Fruit fly (Drosophila melanogaster) whole organism, embryonic: ENCODE measurements around the gene Esyt2.

Experiments used
- Blimp-1 ChIP-seq: fragments of 200-800 bp; sonication (Bioruptor generic); optimal IDR thresholded peaks from 3 replicates; lab custom pipeline; 2018; ENCODE audit warnings: missing biosample characterization, missing genetic modification characterization, mild to moderate bottlenecking, moderate library complexity, missing genetic modification reagents
- CG1024 ChIP-seq: fragments of 200-800 bp; sonication (Bioruptor generic); IDR thresholded peaks from 2 replicates; pipeline ENCODE4 v1.3.6; 2022; ENCODE audit warnings: missing biosample characterization, missing genetic modification characterization
- CG10274 ChIP-seq: fragments of 200-800 bp; sonication (Bioruptor generic); optimal IDR thresholded peaks from 3 replicates; lab custom pipeline; 2017; ENCODE audit warnings: missing biosample characterization, mild to moderate bottlenecking, missing genetic modification characterization
- CG10431 ChIP-seq: fragments of 200-800 bp; sonication (Bioruptor generic); optimal IDR thresholded peaks from 3 replicates; lab custom pipeline; 2018; ENCODE audit warnings: missing biosample characterization, mild to moderate bottlenecking, missing genetic modification characterization
- CG11560 ChIP-seq: fragments of 200-800 bp; sonication (Bioruptor generic); IDR thresholded peaks from 3 replicates; pipeline ENCODE4 v1.3.6; 2022; ENCODE audit warnings: missing biosample characterization, missing genetic modification characterization
- CG1233 ChIP-seq: fragments of 200-800 bp; sonication (Bioruptor generic); optimal IDR thresholded peaks from 4 replicates; lab custom pipeline; 2018; ENCODE audit warnings: missing biosample characterization, mild to moderate bottlenecking, missing genetic modification characterization
- CG12769 ChIP-seq: fragments of 200-800 bp; sonication (Bioruptor generic); optimal IDR thresholded peaks from 2 replicates; lab custom pipeline; 2019; ENCODE audit warnings: missing biosample characterization, mild to moderate bottlenecking, missing genetic modification characterization, moderate library complexity
- CG13424 ChIP-seq: fragments of 200-800 bp; sonication (Bioruptor generic); optimal IDR thresholded peaks from 2 replicates; lab custom pipeline; 2019; ENCODE audit warnings: missing biosample characterization, mild to moderate bottlenecking, missing genetic modification characterization, moderate library complexity
- CG13894 ChIP-seq: fragments of 200-800 bp; sonication (Bioruptor generic); optimal IDR thresholded peaks from 3 replicates; lab custom pipeline; 2018; ENCODE audit warnings: missing biosample characterization, mild to moderate bottlenecking, missing genetic modification characterization, moderate library complexity
- CG15601 ChIP-seq: fragments of 200-800 bp; sonication (Bioruptor generic); optimal IDR thresholded peaks from 3 replicates; lab custom pipeline; 2019; ENCODE audit warnings: missing biosample characterization, mild to moderate bottlenecking, missing genetic modification characterization, moderate library complexity
- CG1602 ChIP-seq: fragments of 200-800 bp; sonication (Bioruptor generic); optimal IDR thresholded peaks from 3 replicates; lab custom pipeline; 2016; ENCODE audit warnings: missing biosample characterization, missing genetic modification characterization
- CG17829 ChIP-seq: fragments of 200-800 bp; optimal IDR thresholded peaks from 2 replicates; lab custom pipeline; 2019; ENCODE audit warnings: missing biosample characterization, mild to moderate bottlenecking, missing genetic modification characterization, moderate library complexity
- CG2202 ChIP-seq: fragments of 200-800 bp; sonication (Bioruptor generic); optimal IDR thresholded peaks from 2 replicates; lab custom pipeline; 2018; ENCODE audit warnings: missing biosample characterization, mild to moderate bottlenecking, missing genetic modification characterization
- CG31388 ChIP-seq: fragments of 200-800 bp; sonication (Bioruptor generic); optimal IDR thresholded peaks from 2 replicates; lab custom pipeline; 2016; ENCODE audit warnings: missing biosample characterization, missing genetic modification characterization
- CG32532 ChIP-seq: fragments of 200-800 bp; sonication (Bioruptor generic); IDR thresholded peaks from 2 replicates; pipeline ENCODE4 v1.3.6; 2022; ENCODE audit warnings: missing biosample characterization, missing genetic modification characterization
- CG32772 ChIP-seq: fragments of 200-800 bp; sonication (Bioruptor generic); IDR thresholded peaks from 2 replicates; pipeline ENCODE4 v1.3.6; 2022; ENCODE audit warnings: missing biosample characterization, missing genetic modification characterization
- CG4404 ChIP-seq: fragments of 200-800 bp; sonication (Bioruptor generic); IDR thresholded peaks from 2 replicates; pipeline ENCODE4 v1.3.6; 2022; ENCODE audit warnings: missing biosample characterization, missing genetic modification characterization
- CG6175 ChIP-seq: fragments of 200-800 bp; sonication (Bioruptor generic); IDR thresholded peaks from 3 replicates; pipeline ENCODE4 v1.3.6; 2022; ENCODE audit warnings: missing biosample characterization, missing genetic modification characterization
- CG7963 ChIP-seq: fragments of 200-800 bp; sonication (Bioruptor generic); IDR thresholded peaks from 3 replicates; pipeline ENCODE4 v1.3.6; 2022; ENCODE audit warnings: missing biosample characterization, missing genetic modification characterization; ENCODE audit not compliant: partially characterized antibody
- CG9817 ChIP-seq: fragments of 200-800 bp; sonication (Bioruptor generic); optimal IDR thresholded peaks from 2 replicates; lab custom pipeline; 2018; ENCODE audit warnings: missing biosample characterization, mild to moderate bottlenecking, missing genetic modification characterization, moderate library complexity
- Dbx ChIP-seq: fragments of 200-800 bp; sonication (Bioruptor generic); IDR thresholded peaks from 3 replicates; pipeline ENCODE4 v1.3.6; 2022; ENCODE audit warnings: missing biosample characterization, missing genetic modification characterization
- Deaf1 ChIP-seq: fragments of 200-800 bp; optimal IDR thresholded peaks from 3 replicates; lab custom pipeline; 2019; ENCODE audit warnings: missing biosample characterization, mild to moderate bottlenecking, missing genetic modification characterization, moderate library complexity
- Fer1 ChIP-seq: fragments of 200-800 bp; sonication (Bioruptor generic); optimal IDR thresholded peaks from 2 replicates; lab custom pipeline; 2017; ENCODE audit warnings: missing biosample characterization, mild to moderate bottlenecking, missing genetic modification characterization
- H2.0 ChIP-seq: fragments of 200-800 bp; sonication (Bioruptor generic); IDR thresholded peaks from 2 replicates; pipeline ENCODE4 v1.3.6; 2022; ENCODE audit warnings: missing biosample characterization, missing genetic modification characterization
- HLH3B ChIP-seq: fragments of 200-800 bp; sonication (Bioruptor generic); IDR thresholded peaks from 2 replicates; pipeline ENCODE4 v1.3.6; 2022; ENCODE audit warnings: missing biosample characterization, missing genetic modification characterization
- Hey ChIP-seq: fragments of 200-800 bp; sonication (Bioruptor generic); optimal IDR thresholded peaks from 3 replicates; lab custom pipeline; 2018; ENCODE audit warnings: missing biosample characterization, mild to moderate bottlenecking, missing genetic modification characterization
- Med ChIP-seq: fragments of 200-800 bp; sonication (Bioruptor generic); peaks from one replicate; lab custom pipeline; 2016; ENCODE audit warnings: missing biosample characterization, missing genetic modification characterization, mild to moderate bottlenecking, inconsistent platforms, moderate library complexity
- Meics ChIP-seq: fragments of 200-800 bp; sonication (Bioruptor generic); optimal IDR thresholded peaks from 2 replicates; lab custom pipeline; 2017; ENCODE audit warnings: missing biosample characterization, mild to moderate bottlenecking, missing genetic modification characterization
- Scr ChIP-seq: fragments of 200-800 bp; sonication (Bioruptor generic); IDR thresholded peaks from 2 replicates; pipeline ENCODE4 v1.3.6; 2022; ENCODE audit warnings: missing biosample characterization, missing genetic modification characterization; ENCODE audit not compliant: partially characterized antibody
- Trl ChIP-seq, 3 experiments: fragments of >200 bp in 2 of 3; fragments of 200-800 bp in 1 of 3; sonication (Bioruptor generic) in 1 of 3; optimal IDR thresholded peaks; 2 replicates in 1 of 3; 3 replicates in 2 of 3; lab custom pipeline; 2016 to 2017; ENCODE audit warnings: missing biosample characterization in 1 of 3, missing genetic modification characterization in 1 of 3
- abd-A ChIP-seq: fragments of 200-800 bp; sonication (Bioruptor generic); optimal IDR thresholded peaks from 3 replicates; lab custom pipeline; 2019; ENCODE audit warnings: missing biosample characterization, mild to moderate bottlenecking, missing genetic modification characterization, moderate library complexity
- aop ChIP-seq: fragments of 200-800 bp; sonication (Bioruptor generic); IDR thresholded peaks from 2 replicates; pipeline ENCODE4 v1.3.6; 2022; ENCODE audit warnings: missing biosample characterization, missing genetic modification characterization
- bsh ChIP-seq, 2 experiments: fragments of 200-800 bp; sonication (Bioruptor generic); optimal IDR thresholded peaks; 2 replicates each; lab custom pipeline; 2017 to 2018; ENCODE audit warnings: mild to moderate bottlenecking in 2 of 2, missing biosample characterization in 2 of 2, missing genetic modification characterization in 2 of 2, moderate library complexity in 1 of 2
- btn ChIP-seq: fragments of 200-800 bp; sonication (Bioruptor generic); optimal IDR thresholded peaks from 2 replicates; lab custom pipeline; 2016; ENCODE audit warnings: missing biosample characterization, missing genetic modification characterization
- chif ChIP-seq, 2 experiments: fragments of 200-800 bp; sonication (Bioruptor generic); optimal IDR thresholded peaks; 3 replicates each; lab custom pipeline; 2016; ENCODE audit warnings: missing biosample characterization in 2 of 2, missing genetic modification characterization in 2 of 2
- chinmo ChIP-seq: fragments of 200-800 bp; sonication (Bioruptor generic); IDR thresholded peaks from 4 replicates; pipeline ENCODE4 v1.3.6; 2022; ENCODE audit warnings: missing biosample characterization, missing genetic modification characterization; ENCODE audit not compliant: partially characterized antibody
- chm ChIP-seq: fragments of 200-800 bp; sonication (Bioruptor generic); IDR thresholded peaks from 2 replicates; pipeline ENCODE4 v1.3.6; 2022; ENCODE audit warnings: missing biosample characterization, missing genetic modification characterization
- da ChIP-seq: fragments of 200-800 bp; sonication (Bioruptor generic); optimal IDR thresholded peaks from 2 replicates; lab custom pipeline; 2016; ENCODE audit warnings: missing biosample characterization, missing genetic modification characterization
- dmrt11E ChIP-seq: fragments of 200-800 bp; sonication (Bioruptor generic); optimal IDR thresholded peaks from 3 replicates; lab custom pipeline; 2018; ENCODE audit warnings: missing biosample characterization, mild to moderate bottlenecking, missing genetic modification characterization, moderate library complexity
- fd102C ChIP-seq: fragments of 200-800 bp; sonication (Bioruptor generic); optimal IDR thresholded peaks from 2 replicates; lab custom pipeline; 2018; ENCODE audit warnings: missing biosample characterization, mild to moderate bottlenecking, missing genetic modification characterization, moderate library complexity
- fd3F ChIP-seq: fragments of 200-800 bp; sonication (Bioruptor generic); optimal IDR thresholded peaks from 2 replicates; lab custom pipeline; 2018; ENCODE audit warnings: missing biosample characterization, mild to moderate bottlenecking, missing genetic modification characterization, moderate library complexity
- ftz-f1 ChIP-seq: fragments of 200-800 bp; sonication (Bioruptor generic); optimal IDR thresholded peaks from 2 replicates; lab custom pipeline; 2016; ENCODE audit warnings: missing biosample characterization, missing genetic modification characterization
- lab ChIP-seq: fragments of 200-800 bp; sonication (Bioruptor generic); optimal IDR thresholded peaks from 3 replicates; lab custom pipeline; 2017; ENCODE audit warnings: missing biosample characterization, missing genetic modification characterization, mild to moderate bottlenecking, moderate library complexity, missing genetic modification reagents
- nom ChIP-seq: fragments of 200-800 bp; sonication (Bioruptor generic); optimal IDR thresholded peaks from 2 replicates; lab custom pipeline; 2017; ENCODE audit warnings: missing biosample characterization, missing genetic modification characterization, mild to moderate bottlenecking, moderate library complexity, missing genetic modification reagents
- org-1 ChIP-seq: fragments of 200-800 bp; sonication (Bioruptor generic); optimal IDR thresholded peaks from 2 replicates; lab custom pipeline; 2017; ENCODE audit warnings: missing biosample characterization, missing genetic modification characterization
- phol ChIP-seq: fragments of 200-800 bp; sonication (Bioruptor generic); optimal IDR thresholded peaks from 3 replicates; lab custom pipeline; 2018; ENCODE audit warnings: missing biosample characterization, mild to moderate bottlenecking, missing genetic modification characterization, moderate library complexity
- scrt ChIP-seq: fragments of 200-800 bp; sonication (Bioruptor generic); optimal IDR thresholded peaks from 2 replicates; lab custom pipeline; 2018; ENCODE audit warnings: missing biosample characterization, mild to moderate bottlenecking, missing genetic modification characterization, moderate library complexity
- vvl ChIP-seq: fragments of 200-800 bp; sonication (Bioruptor generic); IDR thresholded peaks from 2 replicates; pipeline ENCODE4 v1.3.6; 2022; ENCODE audit warnings: missing biosample characterization, missing genetic modification characterization
- wor ChIP-seq: fragments of 200-800 bp; sonication (Bioruptor generic); IDR thresholded peaks from 2 replicates; pipeline ENCODE4 v1.3.6; 2022; ENCODE audit warnings: missing biosample characterization, missing genetic modification characterization
- z ChIP-seq: fragments of 200-800 bp; sonication (Bioruptor generic); IDR thresholded peaks from 3 replicates; pipeline ENCODE4 v1.3.6; 2022; ENCODE audit warnings: missing biosample characterization, missing genetic modification characterization

Esyt2 gene

DNA sequence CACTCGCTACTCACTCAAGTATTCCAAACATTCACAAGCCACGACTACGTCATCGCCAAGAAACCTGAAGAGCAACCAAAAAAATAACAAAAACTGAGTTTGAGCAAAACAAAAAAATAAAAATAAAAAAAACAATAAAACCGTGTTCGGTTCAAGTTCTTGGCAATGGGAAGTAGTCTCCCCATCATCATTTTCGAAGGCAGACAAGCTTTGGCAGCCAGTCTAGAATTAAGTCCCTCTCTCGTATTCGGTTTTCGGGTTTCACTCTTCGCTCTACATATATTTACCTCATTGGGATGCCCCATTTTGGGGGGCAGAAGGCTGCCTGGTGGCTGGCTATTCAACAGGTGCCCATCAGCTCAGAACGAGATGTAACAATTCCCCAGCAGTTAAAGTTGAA lies 5.3 kb downstream of the Esyt2 start (continued):
- TF ChIP-seq z (peak; percentile 70; the same call in 1 of the 3 replicates), da (GFP tag; lab: Kevin White, UChicago) (no peak), bsh (GFP tag; optimal IDR thresholded peaks at IDR 0.05; lab: Kevin White, UChicago) (peak in 1 of 2 experiments; percentile 25), CG31388 (GFP tag; lab: Kevin White, UChicago) (no peak), CG1602 (GFP tag; lab: Kevin White, UChicago) (no peak), Trl (optimal IDR thresholded peaks at IDR 0.05; lab: Kevin White, UChicago) (peak in 1 of 2 experiments; percentile 39), Trl (GFP tag; optimal IDR thresholded peaks at IDR 0.05; lab: Kevin White, UChicago) (no peak), btn (no peak), CG13894 (tag; lab: Kevin White, UChicago) (peak; percentile 77), CG32532 (peak; percentile 28; the same call in 1 of the 2 replicates), Med (GFP tag; lab: Kevin White, UChicago) (no peak), CG1024 (GFP tag; lab: Robert Waterston, UW) (no peak), H2.0 (GFP tag; lab: Robert Waterston, UW) (no peak), vvl (GFP tag; lab: Robert Waterston, UW) (0 out of 2 replicates have a peak, but pooled peaks have one; percentile 28), Deaf1 (tag; lab: Kevin White, UChicago) (peak; percentile 31), phol (no peak), abd-A (tag; lab: Kevin White, UChicago) (peak; percentile 89), CG1233 (GFP tag; lab: Kevin White, UChicago) (no peak), Blimp-1 (GFP tag; lab: Kevin White, UChicago) (no peak), CG2202 (tag; lab: Kevin White, UChicago) (no peak), ftz-f1 (GFP tag; lab: Kevin White, UChicago) (peak; percentile 20), chm (GFP tag; lab: Robert Waterston, UW) (no peak), Dbx (GFP tag; lab: Robert Waterston, UW) (0 out of 3 replicates have a peak, but pooled peaks have one; percentile 12), CG11560 (tag; lab: Robert Waterston, UW) (no peak), fd102C (GFP tag; lab: Kevin White, UChicago) (no peak), CG32772 (GFP tag; lab: Robert Waterston, UW) (no peak), CG12769 (tag; lab: Kevin White, UChicago) (peak; percentile 82), nom (peak; percentile 99), CG7963 (0 out of 3 replicates have a peak, but pooled peaks have one; percentile 27), CG13424 (tag; lab: Kevin White, UChicago) (no peak), wor (no peak), fd3F (no peak), Fer1 (no peak), chinmo (GFP tag; lab: Robert Waterston, UW) (peak; percentile 71; the same call in 1 of the 4 replicates), scrt (GFP tag; lab: Kevin White, UChicago) (peak; percentile 95), HLH3B (no peak)
- TF ChIP-seq, all 482 proteins: peak for 21

DNA sequence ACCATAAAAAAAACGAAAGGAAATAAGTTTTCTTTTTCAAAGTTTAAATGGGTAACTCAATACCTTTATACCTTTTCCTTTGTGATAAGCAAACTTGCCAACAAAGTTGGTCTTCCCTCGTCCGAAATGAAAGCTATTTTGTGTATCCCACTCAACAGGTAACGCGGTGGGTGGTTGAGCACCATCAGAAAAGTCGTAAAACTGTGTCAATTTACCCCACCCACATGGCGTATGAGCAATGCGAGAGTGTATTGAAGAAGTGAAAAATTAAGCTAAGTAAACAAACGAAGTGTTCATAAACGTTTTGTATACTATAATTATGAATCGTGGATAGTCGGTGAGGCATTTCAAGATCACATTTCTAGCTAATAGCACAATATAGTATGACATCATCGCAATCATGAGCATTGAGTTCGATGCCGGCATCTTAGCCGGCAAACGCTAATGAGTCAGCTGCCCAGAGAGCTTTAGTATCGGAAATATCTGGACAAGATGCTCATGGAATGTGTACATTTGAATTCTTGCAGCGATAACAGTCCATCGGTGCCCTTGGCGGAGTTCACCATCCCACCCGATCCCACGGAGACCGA lies 6.4 kb downstream of the Esyt2 start:
- TF ChIP-seq scrt (GFP tag; lab: Kevin White, UChicago) (peak; percentile 50), CG9817 (tag; lab: Kevin White, UChicago) (no peak), CG4404 (GFP tag; lab: Robert Waterston, UW) (no peak), lab (no peak), org-1 (GFP tag; lab: Kevin White, UChicago) (no peak), Hey (no peak), CG6175 (GFP tag; lab: Robert Waterston, UW) (no peak), CG10431 (GFP tag; lab: Kevin White, UChicago) (no peak), Meics (GFP tag; lab: Kevin White, UChicago) (no peak), Scr (GFP tag; lab: Robert Waterston, UW) (no peak), dmrt11E (tag; lab: Kevin White, UChicago) (no peak), CG17829 (tag; lab: Kevin White, UChicago) (no peak), aop (GFP tag; lab: Robert Waterston, UW) (no peak), CG10274 (GFP tag; lab: Kevin White, UChicago) (no peak), CG15601 (tag; lab: Kevin White, UChicago) (no peak), chif (GFP tag; optimal IDR thresholded peaks at IDR 0.05; lab: Kevin White, UChicago) (no peak)
